Worm (Caenorhabditis elegans): ENCODE results near the gene rig-4.
"Not testable (repeated sequence)": the region's sequence is repeated elsewhere in the genome, so short reads cannot be mapped to it uniquely, and the experiment has no call there.

Gene rig-4

ce11 chrIV:7958092-7958491 lies 45.8 kb downstream of the rig-4 start:
- no peak for TF ChIP-seq W03F9.2 (tag; optimal IDR thresholded peaks at IDR 0.05)
- TF ChIP-seq him-1 (tag; optimal IDR thresholded peaks at IDR 0.05), result no peak
- no peak for TF ChIP-seq dao-5 (tag; optimal IDR thresholded peaks at IDR 0.05)

DNA sequence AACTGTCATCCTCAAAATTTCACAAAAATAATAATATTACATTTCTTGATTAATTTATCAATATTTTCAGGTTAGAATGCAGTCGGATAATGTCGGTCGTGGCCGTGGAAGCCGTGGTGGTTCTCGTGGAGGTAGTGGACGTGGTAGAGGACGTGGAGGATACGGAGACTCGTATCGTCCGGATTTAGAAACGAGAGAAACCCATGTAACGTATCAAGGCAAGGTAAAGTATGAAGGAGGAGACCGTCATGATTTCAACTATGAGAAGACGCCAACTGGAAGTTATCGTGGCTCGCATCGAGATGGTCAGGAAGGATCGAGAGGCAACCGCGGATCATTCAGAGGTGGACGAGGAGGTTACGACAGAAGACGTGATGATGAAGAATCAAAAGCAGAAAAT lies 46.4 kb downstream of the rig-4 start, which contains the start of gene frpr-10:
Gene frpr-10, plus strand, starts transcription at position 301 of the 400 bp plus-strand sequence.
- TF ChIP-seq W03F9.2 (tag; optimal IDR thresholded peaks at IDR 0.05), result no peak
- TF ChIP-seq him-1 (tag; optimal IDR thresholded peaks at IDR 0.05), result no peak
- no peak for TF ChIP-seq dao-5 (tag; optimal IDR thresholded peaks at IDR 0.05)

- TF ChIP-seq dao-5 (tag; optimal IDR thresholded peaks at IDR 0.05), result no peak
- TF ChIP-seq W03F9.2 (tag; optimal IDR thresholded peaks at IDR 0.05), result no peak
- no peak for TF ChIP-seq him-1 (tag; optimal IDR thresholded peaks at IDR 0.05)
Observed at ce11 chrIV:7956643-7957317, 47.1 kb downstream of the rig-4 start, which contains the start of gene csr-1. Gene csr-1 (plus strand): TSS chrIV:7957267.

ce11 chrIV:7955849-7956248 lies 48.1 kb downstream of the rig-4 start, which contains the start of gene ceh-19:
Gene ceh-19 (minus strand): TSS chrIV:7955949.
- no peak for TF ChIP-seq dao-5 (tag; optimal IDR thresholded peaks at IDR 0.05)
- TF ChIP-seq him-1 (tag; optimal IDR thresholded peaks at IDR 0.05), result no peak
- TF ChIP-seq W03F9.2 (tag; optimal IDR thresholded peaks at IDR 0.05), result no peak

ce11 chrIV:7954006-7954405 lies 49.9 kb downstream of the rig-4 start:
- TF ChIP-seq W03F9.2 (tag; optimal IDR thresholded peaks at IDR 0.05) (no peak), him-1 (tag; optimal IDR thresholded peaks at IDR 0.05) (no peak), dao-5 (tag; optimal IDR thresholded peaks at IDR 0.05) (no peak)

DNA sequence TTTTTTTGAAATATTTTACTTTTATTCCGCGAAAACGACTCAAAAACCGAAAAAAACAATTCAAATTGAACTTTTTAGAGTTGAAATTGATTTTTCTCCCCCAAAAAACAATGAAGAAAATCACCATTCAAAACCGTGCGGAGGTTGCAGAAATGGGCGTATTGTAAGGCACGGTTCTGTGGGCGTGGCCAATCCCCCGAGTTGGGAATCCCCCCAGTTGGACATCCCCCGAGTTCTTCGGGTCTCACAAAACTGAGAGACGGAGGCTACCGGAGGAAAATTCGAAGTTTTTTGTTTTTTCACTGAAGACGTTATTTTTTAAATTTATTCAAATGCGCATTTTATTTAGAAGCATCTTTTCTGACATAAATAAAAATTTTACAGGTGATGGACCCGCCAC lies 55.6 kb downstream of the rig-4 start, which contains the start of gene mcm-3AP:
Gene mcm-3AP, plus strand, starts transcription at position 383 of the 400 bp plus-strand sequence.
- not testable (repeated sequence) for TF ChIP-seq him-1, W03F9.2, dao-5 (tag; optimal IDR thresholded peaks at IDR 0.05)

DNA sequence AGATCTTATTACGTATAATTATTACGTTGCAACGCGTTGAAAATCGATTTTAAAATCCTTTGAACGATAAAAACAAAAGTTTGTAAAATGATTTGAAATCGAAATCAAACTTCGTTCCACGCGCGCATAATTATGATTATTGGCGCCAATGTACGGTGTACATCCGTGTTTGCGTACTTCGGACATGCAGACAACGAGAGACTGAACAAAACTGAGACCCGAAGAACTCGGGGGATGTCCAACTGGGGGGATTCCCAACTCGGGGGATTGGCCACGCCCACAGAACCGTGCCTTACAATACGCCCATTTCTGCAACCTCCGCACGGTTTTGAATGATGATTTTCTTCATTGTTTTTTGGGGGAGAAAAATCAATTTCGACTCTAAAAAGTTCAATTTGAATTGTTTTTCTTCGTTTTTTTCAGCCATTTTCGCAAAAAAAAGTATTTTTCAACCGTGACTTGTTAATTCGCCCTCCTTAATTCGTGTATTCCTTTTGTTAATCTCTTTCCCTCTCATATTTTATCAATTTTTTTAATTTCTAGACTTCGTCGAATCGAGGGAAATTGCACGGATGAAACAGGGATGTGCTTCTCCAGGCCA lies 56.9 kb downstream of the rig-4 start, which contains the start of gene F20D12.12:
Gene F20D12.12, plus strand, starts transcription at position 542 of the 601 bp plus-strand sequence.
- peak; percentile 46 for TF ChIP-seq W03F9.2 (tag; optimal IDR thresholded peaks at IDR 0.05)

ce11 chrIV:7946457-7946856 lies 57.5 kb downstream of the rig-4 start, which contains the start of gene czw-1:
Gene czw-1 (minus strand): TSS chrIV:7946825.
- TF ChIP-seq dao-5 (tag; optimal IDR thresholded peaks at IDR 0.05) (no peak), him-1 (tag; optimal IDR thresholded peaks at IDR 0.05) (no peak), W03F9.2 (tag; optimal IDR thresholded peaks at IDR 0.05) (no peak)

DNA sequence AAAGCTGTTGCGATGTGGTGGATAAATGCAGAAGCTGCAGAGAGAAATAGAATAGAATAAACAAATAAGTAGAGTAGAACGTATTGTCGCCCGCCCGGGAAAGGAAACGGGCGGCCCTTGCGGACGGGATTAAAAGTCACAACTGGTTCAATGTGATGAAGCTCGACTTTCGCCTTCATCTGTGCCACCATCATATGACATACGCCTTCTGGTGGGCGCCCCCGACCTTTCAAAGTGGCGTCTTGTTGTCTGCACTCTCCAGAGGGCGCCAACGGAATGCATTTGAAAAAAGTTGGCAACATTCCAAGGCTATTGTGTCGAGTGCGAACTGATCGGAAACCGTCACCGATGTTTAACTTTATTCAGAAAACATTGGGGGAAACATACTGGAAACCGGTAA lies 60.6 kb downstream of the rig-4 start:
- TF ChIP-seq dao-5 (tag; optimal IDR thresholded peaks at IDR 0.05) (no peak), him-1 (tag; optimal IDR thresholded peaks at IDR 0.05) (no peak), W03F9.2 (tag; optimal IDR thresholded peaks at IDR 0.05) (no peak)
